Fruit fly (Drosophila melanogaster) whole organism: ENCODE data around the gene CG31229.

Experiments used
- CG8478 ChIP-seq: fragments of >200 bp; optimal IDR thresholded peaks from 2 replicates; lab custom pipeline; 2018; ENCODE audit warnings: inconsistent platforms
- Dll ChIP-seq: fragments of >200 bp; optimal IDR thresholded peaks from 2 replicates; lab custom pipeline; 2017
- EcR ChIP-seq, 2 experiments: fragments of >200 bp; optimal IDR thresholded peaks; 2 replicates each; lab custom pipeline; 2017; ENCODE audit warnings: missing biosample characterization in 2 of 2, missing genetic modification characterization in 2 of 2, missing genetic modification reagents in 2 of 2
- psq ChIP-seq: fragments of >200 bp; optimal IDR thresholded peaks from 2 replicates; lab custom pipeline; 2017
- usp ChIP-seq: fragments of >200 bp; optimal IDR thresholded peaks from 2 replicates; lab custom pipeline; 2017; ENCODE audit warnings: missing biosample characterization, missing genetic modification characterization, mixed read lengths

- TF ChIP-seq usp, result no peak
- TF ChIP-seq Dll (lab: Kevin White, UChicago), result no peak
- TF ChIP-seq EcR (GFP tag; optimal IDR thresholded peaks at IDR 0.05; lab: Kevin White, UChicago), result no peak
- no peak for TF ChIP-seq CG8478 (lab: Kevin White, UChicago)
- no peak for TF ChIP-seq psq
Observed at dm6 chr3R:18677500-18677940, 9.9 kb downstream of the CG31229 start, which contains the start of the genes dind and CG7706.
